Fruit fly (Drosophila melanogaster): ENCODE data around the gene CG11251.

Gene CG11251

DNA sequence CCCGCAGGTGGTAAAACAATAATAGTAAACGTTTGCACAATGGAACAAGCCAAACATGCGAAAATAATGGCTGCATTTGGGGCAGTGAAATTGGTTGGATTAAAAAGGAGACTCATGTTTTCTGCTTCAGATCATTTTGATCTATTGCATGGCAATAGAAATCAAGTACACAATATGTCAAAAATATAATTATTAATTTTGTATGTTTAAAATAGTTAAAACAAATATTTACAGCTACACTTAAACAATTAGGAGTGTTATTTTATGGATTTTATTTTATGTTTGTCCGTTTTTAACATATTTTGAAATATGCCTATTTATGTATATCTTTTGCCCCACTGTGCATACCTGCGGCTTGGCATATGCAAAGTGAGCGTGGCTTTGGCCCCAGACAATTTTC lies 23.5 kb downstream of the CG11251 start:
- no peak for TF ChIP-seq CG32121 (GFP tag; IDR thresholded peaks at IDR 0.05)
- no peak for TF ChIP-seq CG10348 (GFP tag; IDR thresholded peaks at IDR 0.05)
- TF ChIP-seq CG15710 (tag; optimal IDR thresholded peaks at IDR 0.05), result peak; percentile 31
- TF ChIP-seq Ets98B (GFP tag; IDR thresholded peaks at IDR 0.05), result no peak
- peak; percentile 44 for TF ChIP-seq CG17806 (tag; optimal IDR thresholded peaks at IDR 0.05)
- TF ChIP-seq Pif1A (GFP tag; optimal IDR thresholded peaks at IDR 0.05), result peak; percentile 28
- peak; percentile 50 for TF ChIP-seq CG9948 (tag; optimal IDR thresholded peaks at IDR 0.05)
- TF ChIP-seq CG8301 (tag; optimal IDR thresholded peaks at IDR 0.05), result peak; percentile 40
- TF ChIP-seq CG13204 (GFP tag; optimal IDR thresholded peaks at IDR 0.05), result no peak
- TF ChIP-seq CG34367 (tag; optimal IDR thresholded peaks at IDR 0.05), result peak; percentile 27
- peak; percentile 52 for TF ChIP-seq CG8159 (tag; optimal IDR thresholded peaks at IDR 0.05)
- peak; percentile 31 for TF ChIP-seq CG14655 (GFP tag; optimal IDR thresholded peaks at IDR 0.05)

DNA sequence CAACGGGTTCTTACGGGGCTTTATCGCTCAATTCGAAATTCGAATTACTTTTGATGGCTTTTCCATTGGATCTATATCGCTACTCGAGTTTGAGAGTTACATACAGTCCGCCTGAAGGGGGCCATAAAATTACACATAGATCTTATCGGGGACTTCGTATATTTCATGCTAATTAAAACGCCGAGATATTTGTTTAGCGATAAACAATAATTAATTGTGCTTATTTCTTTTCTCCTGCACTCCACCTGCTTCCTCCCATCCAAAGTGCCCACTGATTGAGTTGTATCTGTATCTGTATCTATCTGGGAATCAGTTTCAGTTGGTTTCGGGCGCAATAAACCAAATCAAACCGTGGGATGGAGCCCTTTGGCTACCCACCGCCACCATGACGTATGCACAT lies 24.1 kb downstream of the CG11251 start:
- TF ChIP-seq CG10348 (GFP tag; IDR thresholded peaks at IDR 0.05) (no peak), Snoo (tag; optimal IDR thresholded peaks at IDR 0.05) (no peak), fd96Ca (GFP tag; IDR thresholded peaks at IDR 0.05) (no peak), CG8159 (tag; optimal IDR thresholded peaks at IDR 0.05) (no peak), CG8301 (tag; optimal IDR thresholded peaks at IDR 0.05) (no peak), EcR (GFP tag; optimal IDR thresholded peaks at IDR 0.05) (no peak), CG17806 (tag; optimal IDR thresholded peaks at IDR 0.05) (no peak), CG34367 (tag; optimal IDR thresholded peaks at IDR 0.05) (no peak), rn (GFP tag; IDR thresholded peaks at IDR 0.05) (no peak), D1 (tag; optimal IDR thresholded peaks at IDR 0.05) (no peak), CG9948 (tag; optimal IDR thresholded peaks at IDR 0.05) (no peak), Pif1A (GFP tag; optimal IDR thresholded peaks at IDR 0.05) (no peak), CG15710 (tag; optimal IDR thresholded peaks at IDR 0.05) (no peak), CG4496 (GFP tag; IDR thresholded peaks at IDR 0.05) (no peak), CG12605 (GFP tag; IDR thresholded peaks at IDR 0.05) (no peak)

DNA sequence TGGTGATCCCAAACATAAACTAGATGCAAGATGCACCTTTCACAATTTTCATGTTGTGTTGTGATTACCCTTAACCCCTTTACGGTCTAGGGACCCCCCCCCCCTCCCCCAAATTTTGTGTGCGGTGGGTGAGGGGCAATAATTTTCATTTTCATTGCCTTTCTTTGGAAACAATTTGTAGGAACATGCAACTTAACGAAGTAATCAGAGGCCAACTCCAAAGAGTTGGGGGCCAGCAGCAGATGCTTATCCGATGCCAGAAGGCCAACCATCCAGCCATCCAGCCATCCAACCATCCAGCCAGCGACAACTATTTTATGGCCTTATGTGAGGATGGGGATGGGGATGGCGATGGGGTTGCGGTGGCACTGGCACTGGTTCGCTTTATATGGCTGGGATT lies 24.8 kb downstream of the CG11251 start:
- TF ChIP-seq gl (tag; optimal IDR thresholded peaks at IDR 0.05), result no peak
- TF ChIP-seq CG17806 (tag; optimal IDR thresholded peaks at IDR 0.05), result no peak
- no peak for TF ChIP-seq CG12605 (GFP tag; IDR thresholded peaks at IDR 0.05)
- no peak for TF ChIP-seq Ets98B (GFP tag; IDR thresholded peaks at IDR 0.05)
- no peak for TF ChIP-seq Pif1A (GFP tag; optimal IDR thresholded peaks at IDR 0.05)
- TF ChIP-seq D1 (tag; optimal IDR thresholded peaks at IDR 0.05), result no peak

DNA sequence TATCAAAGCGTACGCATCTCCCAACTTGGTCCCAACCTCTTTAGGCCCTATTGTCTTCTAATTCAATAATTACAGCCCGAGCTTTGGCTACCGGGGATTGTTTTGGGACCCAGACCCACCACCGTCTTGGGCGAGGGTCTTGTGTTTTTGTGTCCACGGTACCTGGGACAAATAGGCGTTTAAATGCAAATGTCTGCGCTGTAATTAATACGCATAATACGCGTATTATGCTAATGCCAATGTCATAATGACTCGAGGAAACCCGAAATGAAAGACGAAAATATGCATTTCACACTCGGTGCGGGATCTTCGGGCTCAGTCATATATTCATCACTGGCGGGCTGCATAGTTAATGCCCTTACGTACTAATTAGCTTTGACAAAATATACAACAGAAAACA lies 25.4 kb downstream of the CG11251 start:
- TF ChIP-seq CG13204 (GFP tag; optimal IDR thresholded peaks at IDR 0.05), result no peak
- TF ChIP-seq CG17806 (tag; optimal IDR thresholded peaks at IDR 0.05), result no peak
- TF ChIP-seq D1 (tag; optimal IDR thresholded peaks at IDR 0.05), result no peak
- no peak for TF ChIP-seq gl (tag; optimal IDR thresholded peaks at IDR 0.05)
- no peak for TF ChIP-seq EcR (GFP tag; optimal IDR thresholded peaks at IDR 0.05)
- no peak for TF ChIP-seq CG9948 (tag; optimal IDR thresholded peaks at IDR 0.05)
- TF ChIP-seq CG4496 (GFP tag; IDR thresholded peaks at IDR 0.05), result no peak
- TF ChIP-seq CG8159 (tag; optimal IDR thresholded peaks at IDR 0.05), result no peak
- no peak for TF ChIP-seq CG34367 (tag; optimal IDR thresholded peaks at IDR 0.05)
- no peak for TF ChIP-seq CG32121 (GFP tag; IDR thresholded peaks at IDR 0.05)
- TF ChIP-seq rn (GFP tag; IDR thresholded peaks at IDR 0.05), result no peak
- TF ChIP-seq Snoo (tag; optimal IDR thresholded peaks at IDR 0.05), result no peak
- TF ChIP-seq CG12605 (GFP tag; IDR thresholded peaks at IDR 0.05), result no peak
- TF ChIP-seq fd96Ca (GFP tag; IDR thresholded peaks at IDR 0.05), result no peak
- no peak for TF ChIP-seq CG8301 (tag; optimal IDR thresholded peaks at IDR 0.05)
- no peak for TF ChIP-seq Pif1A (GFP tag; optimal IDR thresholded peaks at IDR 0.05)
- TF ChIP-seq CG14655 (GFP tag; optimal IDR thresholded peaks at IDR 0.05), result no peak
- TF ChIP-seq CG15710 (tag; optimal IDR thresholded peaks at IDR 0.05), result no peak
- no peak for TF ChIP-seq CG10348 (GFP tag; IDR thresholded peaks at IDR 0.05)
- no peak for TF ChIP-seq Pif1B (GFP tag; optimal IDR thresholded peaks at IDR 0.05)

DNA sequence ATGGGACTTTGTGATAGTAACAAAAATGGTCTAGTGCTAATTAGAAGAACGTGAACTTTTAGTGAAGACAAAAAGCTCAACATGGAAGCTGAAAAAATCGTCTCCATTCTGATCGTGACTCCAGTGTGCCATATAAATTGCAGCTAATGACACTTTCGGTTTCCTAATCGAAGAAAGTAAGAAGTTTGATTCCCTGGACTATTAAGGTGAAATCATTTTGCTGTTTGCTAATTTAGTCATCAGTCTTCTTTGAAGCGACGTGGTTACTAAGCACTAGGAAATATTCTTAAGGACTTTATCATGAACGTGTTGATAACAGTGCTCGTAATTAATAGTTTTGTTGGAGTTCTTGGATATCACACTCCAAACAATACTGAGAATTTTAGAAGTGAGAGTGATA lies 27.0 kb downstream of the CG11251 start, which contains the start of gene CG34429:
CG34429 (plus strand) TSS at position 301 of the 400 bp plus-strand sequence.
- no peak for TF ChIP-seq CG9948 (tag; optimal IDR thresholded peaks at IDR 0.05)
- no peak for TF ChIP-seq Pif1B (GFP tag; optimal IDR thresholded peaks at IDR 0.05)
- TF ChIP-seq gl (tag; optimal IDR thresholded peaks at IDR 0.05), result no peak
- TF ChIP-seq D1 (tag; optimal IDR thresholded peaks at IDR 0.05), result no peak

DNA sequence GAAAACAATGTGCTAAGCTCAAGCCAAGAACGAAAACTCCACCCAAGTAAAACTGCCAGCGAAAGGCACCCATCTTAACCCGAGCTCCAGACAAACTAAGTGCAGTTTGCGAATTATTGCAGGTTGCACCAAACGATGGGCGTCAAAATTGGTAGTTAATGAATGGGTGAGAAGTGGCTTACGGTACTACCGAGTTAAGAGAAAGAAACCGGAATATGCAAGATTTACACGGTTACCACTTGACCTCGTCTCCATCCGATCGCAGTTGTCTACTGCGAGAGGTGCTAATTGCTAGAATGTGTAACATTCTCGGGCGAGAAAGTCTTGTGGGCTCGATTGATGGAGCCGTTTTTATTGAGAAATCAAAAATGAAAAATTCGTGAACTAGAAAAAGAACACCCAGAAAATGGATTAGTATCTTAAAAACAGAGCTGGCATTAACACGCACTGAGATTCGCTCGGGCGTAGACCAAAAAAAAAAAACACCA lies 28.4 kb downstream of the CG11251 start, which contains the start of the genes CG14115 and CG34428:
CG14115 (minus strand) TSS at position 101 of the 488 bp plus-strand sequence.
CG34428 (plus strand) TSS at position 438 of the 488 bp plus-strand sequence.
- TF ChIP-seq D1 (tag; optimal IDR thresholded peaks at IDR 0.05), result no peak
- no peak for TF ChIP-seq Pif1B (GFP tag; optimal IDR thresholded peaks at IDR 0.05)
- no peak for TF ChIP-seq CG34367 (tag; optimal IDR thresholded peaks at IDR 0.05)
- no peak for TF ChIP-seq CG8301 (tag; optimal IDR thresholded peaks at IDR 0.05)
- TF ChIP-seq CG9948 (tag; optimal IDR thresholded peaks at IDR 0.05), result no peak
- no peak for TF ChIP-seq CG8159 (tag; optimal IDR thresholded peaks at IDR 0.05)
- no peak for TF ChIP-seq CG15710 (tag; optimal IDR thresholded peaks at IDR 0.05)
- no peak for TF ChIP-seq Ets98B (GFP tag; IDR thresholded peaks at IDR 0.05)
- no peak for TF ChIP-seq fd96Ca (GFP tag; IDR thresholded peaks at IDR 0.05)
- TF ChIP-seq CG32121 (GFP tag; IDR thresholded peaks at IDR 0.05), result no peak
- no peak for TF ChIP-seq Pif1A (GFP tag; optimal IDR thresholded peaks at IDR 0.05)
- TF ChIP-seq CG12605 (GFP tag; IDR thresholded peaks at IDR 0.05), result no peak
- TF ChIP-seq CG10348 (GFP tag; IDR thresholded peaks at IDR 0.05), result no peak
- TF ChIP-seq CG4496 (GFP tag; IDR thresholded peaks at IDR 0.05), result no peak
- no peak for TF ChIP-seq CG14655 (GFP tag; optimal IDR thresholded peaks at IDR 0.05)
- no peak for TF ChIP-seq rn (GFP tag; IDR thresholded peaks at IDR 0.05)
- TF ChIP-seq Snoo (tag; optimal IDR thresholded peaks at IDR 0.05), result no peak
- no peak for TF ChIP-seq CG17806 (tag; optimal IDR thresholded peaks at IDR 0.05)
- no peak for TF ChIP-seq gl (tag; optimal IDR thresholded peaks at IDR 0.05)
- TF ChIP-seq CG13204 (GFP tag; optimal IDR thresholded peaks at IDR 0.05), result no peak

Data from whole organism, pupa.